Worm (Caenorhabditis elegans) whole organism, L1 larva: ENCODE data around the gene bkip-1.

Experiments used
- ama-1 ChIP-seq: fragments of 150-350 bp; optimal IDR thresholded peaks from 2 replicates; lab custom pipeline; 2014
- fos-1 ChIP-seq: fragments of 150-350 bp; optimal IDR thresholded peaks from 2 replicates; lab custom pipeline; 2014; ENCODE audit warnings: missing biosample characterization, missing genetic modification characterization
- hpl-2 ChIP-seq: fragments of 150-350 bp; optimal IDR thresholded peaks from 2 replicates; lab custom pipeline; 2014; ENCODE audit warnings: missing biosample characterization, missing genetic modification reagents, missing genetic modification characterization
- lin-13 ChIP-seq: fragments of 150-350 bp; optimal IDR thresholded peaks from 2 replicates; lab custom pipeline; 2014; ENCODE audit warnings: missing biosample characterization, missing genetic modification reagents, missing genetic modification characterization
- lin-39 ChIP-seq: fragments of 150-350 bp; optimal IDR thresholded peaks from 2 replicates; lab custom pipeline; 2014; ENCODE audit warnings: missing biosample characterization, missing genetic modification reagents, missing genetic modification characterization
- mdl-1 ChIP-seq, 2 experiments: fragments of 150-350 bp; optimal IDR thresholded peaks; 2 replicates each; lab custom pipeline; 2014 to 2017; ENCODE audit warnings: missing biosample characterization in 2 of 2, missing genetic modification characterization in 2 of 2, inconsistent platforms in 1 of 2
- nhr-237 ChIP-seq: fragments of 150-350 bp; optimal IDR thresholded peaks from 2 replicates; lab custom pipeline; 2014; ENCODE audit warnings: missing biosample characterization, missing genetic modification characterization
- nhr-76 ChIP-seq: sonication (generic microtip); optimal IDR thresholded peaks from 2 replicates; lab custom pipeline; 2017; ENCODE audit warnings: missing biosample characterization, missing genetic modification characterization
- nhr-90 ChIP-seq: sonication (generic microtip); optimal IDR thresholded peaks from 2 replicates; lab custom pipeline; 2016; ENCODE audit warnings: mild to moderate bottlenecking, missing genetic modification characterization, missing compliant biosample characterization; ENCODE audit not compliant: poor library complexity
- rnt-1 ChIP-seq: sonication (generic microtip); optimal IDR thresholded peaks from 2 replicates; lab custom pipeline; 2016; ENCODE audit warnings: mild to moderate bottlenecking, missing genetic modification characterization, moderate library complexity, missing compliant biosample characterization
- tbx-2 ChIP-seq: sonication (generic microtip); optimal IDR thresholded peaks from 2 replicates; lab custom pipeline; 2016; ENCODE audit warnings: missing genetic modification characterization, missing compliant biosample characterization
- unc-62 ChIP-seq: fragments of 150-350 bp; optimal IDR thresholded peaks from 2 replicates; lab custom pipeline; 2014; ENCODE audit warnings: missing biosample characterization, missing genetic modification reagents, missing genetic modification characterization
- unc-98 ChIP-seq: fragments of 200-800 bp; sonication (Bioruptor generic); IDR thresholded peaks from 2 replicates; pipeline ENCODE4 v1.3.6; 2022; ENCODE audit warnings: missing genetic modification characterization, missing compliant biosample characterization

DNA sequence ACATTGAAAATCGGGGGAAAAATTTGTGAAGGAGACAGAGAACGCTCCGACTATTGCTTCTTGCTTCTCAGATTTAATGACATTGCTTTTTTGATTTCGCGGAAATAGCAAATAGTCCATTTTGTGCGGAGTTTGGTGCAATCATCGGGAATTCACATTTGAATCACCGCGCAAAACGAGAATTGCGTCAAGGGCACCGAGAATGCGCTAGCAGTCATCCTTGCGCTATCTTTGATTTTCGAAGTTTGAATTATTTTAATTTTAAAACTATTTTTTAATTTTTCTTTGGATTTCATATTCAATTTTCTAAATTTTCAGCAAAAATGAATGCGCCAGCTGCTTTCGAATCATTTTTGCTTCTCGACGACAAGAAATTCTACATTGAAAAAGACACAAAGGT lies 41.3 kb upstream of the bkip-1 start, which contains the start of gene rpb-11:
- TF ChIP-seq unc-98 (GFP tag; lab: Robert Waterston, UW), result peak; percentile 58; the same call in 1 of the 2 replicates
- TF ChIP-seq fos-1 (tag; lab: Kevin White, UChicago), result peak; percentile 82
- peak; percentile 97 for TF ChIP-seq rnt-1 (tag; lab: Kevin White, UChicago)
- TF ChIP-seq unc-62 (GFP tag; lab: Kevin White, UChicago), result peak; percentile 16
- peak; percentile 95 for TF ChIP-seq lin-13 (GFP tag; lab: Kevin White, UChicago)
- peak; percentile 98 for TF ChIP-seq nhr-90 (tag; lab: Kevin White, UChicago)
- TF ChIP-seq hpl-2 (GFP tag; lab: Kevin White, UChicago), result peak; percentile 68
- peak; percentile 66 for TF ChIP-seq nhr-237 (tag; lab: Kevin White, UChicago)
- no peak for TF ChIP-seq nhr-76
- TF ChIP-seq lin-39, result peak; percentile 98
- peak in 1 of 2 experiments; percentile 86 for TF ChIP-seq mdl-1 (tag; optimal IDR thresholded peaks at IDR 0.05; lab: Kevin White, UChicago)
- TF ChIP-seq tbx-2, result peak; percentile 97
- TF ChIP-seq ama-1 (lab: Kevin White, UChicago), result peak; percentile 82
